Worm (Caenorhabditis elegans): Measurements from ENCODE around the gene ZK1290.14.

- TF ChIP-seq him-1 (tag; optimal IDR thresholded peaks at IDR 0.05) (no peak), dao-5 (tag; optimal IDR thresholded peaks at IDR 0.05) (no peak), W03F9.2 (tag; optimal IDR thresholded peaks at IDR 0.05) (no peak)
Measured at ce11 chrII:7534934-7535333, 20.5 kb downstream of the ZK1290.14 start, which contains the start of gene ZK1290.13.

Measured in whole organism, L4/young adult.